Fruit fly (Drosophila melanogaster): ENCODE measurements around the gene spri.

spri gene

dm6 chrX:10585158-10585634, at the start of gene spri (continued):
- TF ChIP-seq CG11902 (GFP tag; optimal IDR thresholded peaks at IDR 0.05) (no peak), CG32006 (GFP tag; optimal IDR thresholded peaks at IDR 0.05) (no peak), CG6163 (GFP tag; IDR thresholded peaks at IDR 0.05) (peak; percentile 68), CG1621 (tag; optimal IDR thresholded peaks at IDR 0.05) (peak; percentile 96), svp (GFP tag) (peak; percentile 97), CG10669 (GFP tag; optimal IDR thresholded peaks at IDR 0.05) (peak; percentile 29), OdsH (GFP tag; optimal IDR thresholded peaks at IDR 0.05) (no peak), Eip93F (GFP tag; optimal IDR thresholded peaks at IDR 0.05) (peak; percentile 38)

- TF ChIP-seq eg (GFP tag; IDR thresholded peaks at IDR 0.05), result no peak
- TF ChIP-seq Sox15 (GFP tag; optimal IDR thresholded peaks at IDR 0.05), result peak; percentile 12
- TF ChIP-seq CG11762 (GFP tag; optimal IDR thresholded peaks at IDR 0.05; ENCODE audit: insufficient read depth), result no peak
- TF ChIP-seq CG32006 (GFP tag; optimal IDR thresholded peaks at IDR 0.05), result peak; percentile 49
- peak; percentile 52 for TF ChIP-seq CG8632 (GFP tag; optimal IDR thresholded peaks at IDR 0.05)
- peak; percentile 65 for TF ChIP-seq Smox (GFP tag; optimal IDR thresholded peaks at IDR 0.05)
- TF ChIP-seq CG31627 (GFP tag; optimal IDR thresholded peaks at IDR 0.05), result peak; percentile 36
- TF ChIP-seq cyc (GFP tag; optimal IDR thresholded peaks at IDR 0.05), result peak; percentile 47
- TF ChIP-seq fd85E (GFP tag; optimal IDR thresholded peaks at IDR 0.05), result no peak
- TF ChIP-seq vri (GFP tag; optimal IDR thresholded peaks at IDR 0.05), result no peak
- no peak for TF ChIP-seq CG16779 (tag; optimal IDR thresholded peaks at IDR 0.05)
- peak; percentile 27 for TF ChIP-seq net (GFP tag; optimal IDR thresholded peaks at IDR 0.05)
- TF ChIP-seq dac (GFP tag; optimal IDR thresholded peaks at IDR 0.05), result no peak
- TF ChIP-seq Sox14 (GFP tag; optimal IDR thresholded peaks at IDR 0.05), result peak; percentile 45
- TF ChIP-seq CG10669 (GFP tag; optimal IDR thresholded peaks at IDR 0.05), result peak; percentile 58
- TF ChIP-seq CG6276 (GFP tag; optimal IDR thresholded peaks at IDR 0.05), result peak; percentile 5
- peak; percentile 24 for TF ChIP-seq CG4318 (GFP tag; optimal IDR thresholded peaks at IDR 0.05)
- peak; percentile 91 for TF ChIP-seq Eip78C (GFP tag)
- peak in 1 of 2 experiments; percentile 20 for TF ChIP-seq salr (GFP tag; optimal IDR thresholded peaks at IDR 0.05)
- TF ChIP-seq CG3919 (GFP tag; optimal IDR thresholded peaks at IDR 0.05), result peak; percentile 56
- peak; percentile 42 for TF ChIP-seq CG10631 (GFP tag; optimal IDR thresholded peaks at IDR 0.05)
- TF ChIP-seq topi (GFP tag; optimal IDR thresholded peaks at IDR 0.05), result peak; percentile 64
- peak; percentile 41 for TF ChIP-seq OdsH (GFP tag; optimal IDR thresholded peaks at IDR 0.05)
- TF ChIP-seq Ets21C (GFP tag; optimal IDR thresholded peaks at IDR 0.05), result peak; percentile 29
- peak; percentile 46 for TF ChIP-seq Sox102F (GFP tag; optimal IDR thresholded peaks at IDR 0.05)
- TF ChIP-seq CG6792 (GFP tag; optimal IDR thresholded peaks at IDR 0.05), result peak; percentile 45
- TF ChIP-seq esn (GFP tag; optimal IDR thresholded peaks at IDR 0.05), result peak; percentile 74
- no peak for TF ChIP-seq Lpt (GFP tag; optimal IDR thresholded peaks at IDR 0.05)
- peak; percentile 46 for TF ChIP-seq pdm3 (GFP tag; optimal IDR thresholded peaks at IDR 0.05)
- peak; percentile 37 for TF ChIP-seq CG34406 (GFP tag; optimal IDR thresholded peaks at IDR 0.05)
- peak; percentile 26 to 45 for TF ChIP-seq ss (GFP tag; optimal IDR thresholded peaks at IDR 0.05)
- TF ChIP-seq Eip93F (GFP tag; optimal IDR thresholded peaks at IDR 0.05), result no peak
- TF ChIP-seq CG6854 (GFP tag; optimal IDR thresholded peaks at IDR 0.05), result no peak
- peak; percentile 68 for TF ChIP-seq Met (GFP tag; optimal IDR thresholded peaks at IDR 0.05)
- peak; percentile 72 for TF ChIP-seq svp (GFP tag)
- TF ChIP-seq Gug (GFP tag; IDR thresholded peaks at IDR 0.05), result no peak
- TF ChIP-seq acj6 (GFP tag; optimal IDR thresholded peaks at IDR 0.05), result peak; percentile 46
- TF ChIP-seq CG3032 (tag; optimal IDR thresholded peaks at IDR 0.05), result peak; percentile 30
- no peak for TF ChIP-seq CG8119 (GFP tag; IDR thresholded peaks at IDR 0.05)
- TF ChIP-seq fd59A (GFP tag; optimal IDR thresholded peaks at IDR 0.05), result no peak
- TF ChIP-seq CG1621 (tag; optimal IDR thresholded peaks at IDR 0.05), result peak; percentile 9
- peak; percentile 40 for TF ChIP-seq Hr4 (GFP tag; optimal IDR thresholded peaks at IDR 0.05)
- TF ChIP-seq Ets96B (tag; optimal IDR thresholded peaks at IDR 0.05), result peak; percentile 36
- TF ChIP-seq CG11902 (GFP tag; optimal IDR thresholded peaks at IDR 0.05), result peak; percentile 2
- peak; percentile 28 for TF ChIP-seq CG6808 (GFP tag; optimal IDR thresholded peaks at IDR 0.05)
- no peak for TF ChIP-seq Hr38 (GFP tag; optimal IDR thresholded peaks at IDR 0.05)
- TF ChIP-seq achi (GFP tag; optimal IDR thresholded peaks at IDR 0.05), result peak; percentile 39
- no peak for TF ChIP-seq CG8319 (GFP tag; optimal IDR thresholded peaks at IDR 0.05)
These were observed 43.7 kb upstream of the spri start for dm6 chrX:10628874-10629273.

All from whole organism, prepupa.